Worm (Caenorhabditis elegans) whole organism, L3 larva: ENCODE measurements around the gene srz-37.

Source experiments
- R02D3.7 ChIP-seq: fragments of 150-350 bp; optimal IDR thresholded peaks from 2 replicates; lab custom pipeline; 2014; ENCODE audit warnings: missing biosample characterization, missing genetic modification characterization
- ZK546.5 ChIP-seq: sonication (generic microtip); optimal IDR thresholded peaks from 2 replicates; lab custom pipeline; 2017; ENCODE audit warnings: missing biosample characterization, missing genetic modification characterization
- aly-2 ChIP-seq: fragments of 150-350 bp; optimal IDR thresholded peaks from 2 replicates; lab custom pipeline; 2014; ENCODE audit warnings: missing biosample characterization, missing genetic modification characterization
- ama-1 ChIP-seq: fragments of 150-350 bp; optimal IDR thresholded peaks from 2 replicates; lab custom pipeline; 2018
- ceh-28 ChIP-seq: fragments of 150-350 bp; optimal IDR thresholded peaks from 2 replicates; lab custom pipeline; 2014; ENCODE audit warnings: missing biosample characterization, missing genetic modification reagents, missing genetic modification characterization
- daf-12 ChIP-seq: fragments of 150-350 bp; optimal IDR thresholded peaks from 2 replicates; lab custom pipeline; 2014; ENCODE audit warnings: missing biosample characterization, missing genetic modification reagents, missing genetic modification characterization
- egl-27 ChIP-seq: sonication (generic microtip); optimal IDR thresholded peaks from 4 replicates; lab custom pipeline; 2017; ENCODE audit warnings: missing biosample characterization, missing genetic modification reagents, missing genetic modification characterization
- egl-5 ChIP-seq: fragments of 150-350 bp; optimal IDR thresholded peaks from 2 replicates; lab custom pipeline; 2017; ENCODE audit warnings: missing biosample characterization, missing genetic modification reagents, missing genetic modification characterization, inconsistent platforms
- elt-1 ChIP-seq: fragments of 150-350 bp; optimal IDR thresholded peaks from 2 replicates; lab custom pipeline; 2014; ENCODE audit warnings: missing biosample characterization, missing genetic modification characterization
- elt-2 ChIP-seq: sonication (generic microtip); optimal IDR thresholded peaks from 2 replicates; lab custom pipeline; 2016; ENCODE audit warnings: missing genetic modification reagents, mild to moderate bottlenecking, missing genetic modification characterization, missing compliant biosample characterization
- elt-3 ChIP-seq, 3 experiments: fragments of 150-350 bp in 1 of 3; sonication (generic microtip) in 2 of 3; optimal IDR thresholded peaks; 2 replicates in 2 of 3; 4 replicates in 1 of 3; lab custom pipeline; 2014 to 2017; ENCODE audit warnings: missing biosample characterization in 3 of 3, missing genetic modification characterization in 3 of 3
- eor-1 ChIP-seq, 2 experiments: fragments of 150-350 bp; optimal IDR thresholded peaks; 2 replicates each; lab custom pipeline; 2014 to 2018; ENCODE audit warnings: missing biosample characterization in 2 of 2, missing genetic modification characterization in 2 of 2
- fkh-10 ChIP-seq: sonication (generic microtip); optimal IDR thresholded peaks from 2 replicates; lab custom pipeline; 2017; ENCODE audit warnings: missing biosample characterization, missing genetic modification reagents, missing genetic modification characterization
- fkh-2 ChIP-seq: fragments of 150-350 bp; optimal IDR thresholded peaks from 2 replicates; lab custom pipeline; 2014; ENCODE audit warnings: missing biosample characterization, missing genetic modification reagents, missing genetic modification characterization
- fos-1 ChIP-seq: fragments of 150-350 bp; optimal IDR thresholded peaks from 2 replicates; lab custom pipeline; 2014; ENCODE audit warnings: missing biosample characterization, missing genetic modification characterization
- hmg-11 ChIP-seq: sonication (generic microtip); optimal IDR thresholded peaks from 2 replicates; lab custom pipeline; 2016; ENCODE audit warnings: missing genetic modification characterization, missing compliant biosample characterization
- jun-1 ChIP-seq: fragments of 150-350 bp; optimal IDR thresholded peaks from 2 replicates; lab custom pipeline; 2014; ENCODE audit warnings: missing biosample characterization, missing genetic modification reagents, missing genetic modification characterization
- lin-15B ChIP-seq: fragments of 150-350 bp; optimal IDR thresholded peaks from 2 replicates; lab custom pipeline; 2014; ENCODE audit warnings: missing biosample characterization, missing genetic modification characterization
- lin-39 ChIP-seq: fragments of 150-350 bp; optimal IDR thresholded peaks from 2 replicates; lab custom pipeline; 2018; ENCODE audit warnings: missing biosample characterization, missing genetic modification reagents, missing genetic modification characterization
- lsy-12 ChIP-seq: sonication (generic microtip); optimal IDR thresholded peaks from 2 replicates; lab custom pipeline; 2016; ENCODE audit warnings: mild to moderate bottlenecking, missing genetic modification characterization, missing compliant biosample characterization
- mdl-1 ChIP-seq: fragments of 150-350 bp; optimal IDR thresholded peaks from 2 replicates; lab custom pipeline; 2014; ENCODE audit warnings: missing biosample characterization, missing genetic modification characterization
- mml-1 ChIP-seq: fragments of 150-350 bp; sonication (generic microtip); optimal IDR thresholded peaks from 3 replicates; lab custom pipeline; 2014; ENCODE audit warnings: missing biosample characterization, missing genetic modification characterization
- nfya-1 ChIP-seq: sonication (generic microtip); optimal IDR thresholded peaks from 2 replicates; lab custom pipeline; 2017; ENCODE audit warnings: missing genetic modification characterization, mild to moderate bottlenecking, missing compliant biosample characterization, antibody characterized with exemption, moderate library complexity; ENCODE audit not compliant: insufficient read depth
- nhr-11 ChIP-seq: fragments of 150-350 bp; optimal IDR thresholded peaks from 2 replicates; lab custom pipeline; 2014; ENCODE audit warnings: missing biosample characterization, missing genetic modification characterization
- nhr-23 ChIP-seq: fragments of 150-350 bp; optimal IDR thresholded peaks from 2 replicates; lab custom pipeline; 2014; ENCODE audit warnings: missing biosample characterization, missing genetic modification reagents, missing genetic modification characterization
- nhr-25 ChIP-seq: sonication (generic microtip); optimal IDR thresholded peaks from 2 replicates; lab custom pipeline; 2017; ENCODE audit warnings: missing biosample characterization, missing genetic modification characterization
- nhr-28 ChIP-seq: fragments of 150-350 bp; optimal IDR thresholded peaks from 2 replicates; lab custom pipeline; 2014; ENCODE audit warnings: missing biosample characterization, missing genetic modification characterization
- nhr-67 ChIP-seq: fragments of 150-350 bp; optimal IDR thresholded peaks from 2 replicates; lab custom pipeline; 2014; ENCODE audit warnings: missing biosample characterization, missing genetic modification characterization
- nhr-76 ChIP-seq: fragments of 150-350 bp; sonication (generic microtip); optimal IDR thresholded peaks from 5 replicates; lab custom pipeline; 2014; ENCODE audit warnings: missing biosample characterization, missing genetic modification characterization
- nhr-77 ChIP-seq: fragments of 150-350 bp; optimal IDR thresholded peaks from 2 replicates; lab custom pipeline; 2014; ENCODE audit warnings: missing biosample characterization, missing genetic modification characterization
- pha-4 ChIP-seq: fragments of 150-350 bp; optimal IDR thresholded peaks from 2 replicates; lab custom pipeline; 2014; ENCODE audit warnings: missing biosample characterization, missing genetic modification reagents, missing genetic modification characterization
- sea-2 ChIP-seq: fragments of 150-350 bp; sonication (generic microtip); optimal IDR thresholded peaks from 4 replicates; lab custom pipeline; 2014; ENCODE audit warnings: missing biosample characterization, missing genetic modification reagents, missing genetic modification characterization
- skn-1 ChIP-seq: fragments of 150-350 bp; optimal IDR thresholded peaks from 2 replicates; lab custom pipeline; 2014; ENCODE audit warnings: missing biosample characterization, missing genetic modification characterization
- unc-62 ChIP-seq: fragments of 150-350 bp; sonication (generic microtip); optimal IDR thresholded peaks from 4 replicates; lab custom pipeline; 2014; ENCODE audit warnings: missing biosample characterization, missing genetic modification reagents, missing genetic modification characterization
- zag-1 ChIP-seq: fragments of 150-350 bp; optimal IDR thresholded peaks from 2 replicates; lab custom pipeline; 2014; ENCODE audit warnings: missing biosample characterization, missing genetic modification characterization
- ztf-4 ChIP-seq: fragments of 150-350 bp; optimal IDR thresholded peaks from 2 replicates; lab custom pipeline; 2014; ENCODE audit warnings: missing biosample characterization, missing genetic modification characterization

The srz-37 gene

DNA sequence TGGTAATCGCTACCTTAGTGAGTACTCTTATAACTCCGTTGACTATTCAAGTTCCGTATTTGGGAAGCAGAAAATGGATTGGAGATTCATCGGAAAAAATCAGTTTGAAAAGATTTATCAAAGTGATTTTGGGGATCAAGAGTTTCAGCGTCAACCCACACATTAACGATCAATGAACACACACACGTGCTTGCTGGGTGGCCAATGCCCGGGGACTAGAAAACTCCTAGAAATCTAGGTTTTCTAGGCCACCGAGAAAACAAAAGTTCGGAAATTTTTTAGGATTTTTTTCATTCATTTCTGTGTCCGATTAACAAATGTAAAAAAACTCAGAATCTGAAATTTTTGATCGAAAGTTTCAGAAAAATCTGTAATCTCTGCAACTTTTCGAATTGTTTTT lies 24.3 kb upstream of the srz-37 start:
- TF ChIP-seq pha-4 (tag; lab: Kevin White, UChicago) (peak; percentile 6), elt-2 (tag; lab: Kevin White, UChicago) (no peak)

DNA sequence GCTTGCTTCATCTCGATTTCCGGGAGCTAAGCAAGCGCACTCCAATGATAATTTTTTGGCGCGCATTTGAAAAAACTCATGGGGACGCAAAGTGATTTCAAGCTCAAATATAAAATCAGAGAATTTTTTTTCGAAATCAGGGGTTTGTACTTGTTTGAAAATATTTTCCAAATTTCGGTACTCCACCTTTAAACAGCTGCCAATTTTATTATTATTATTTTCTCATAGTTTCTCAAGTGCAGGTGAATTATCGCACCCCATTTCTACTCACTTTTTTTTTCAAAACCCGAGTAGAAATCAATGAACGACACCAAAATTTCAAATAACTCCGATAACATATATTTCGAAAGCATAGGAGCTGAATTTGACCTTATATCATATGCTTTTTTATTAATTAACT lies 22.5 kb upstream of the srz-37 start, which contains the start of gene srz-83:
Gene srz-83 (plus strand): TSS at position 301 of the 400 bp plus-strand sequence.
- TF ChIP-seq daf-12 (no peak), hmg-11 (tag; lab: Kevin White, UChicago) (no peak), nhr-11 (no peak), nhr-28 (no peak), zag-1 (tag; lab: Kevin White, UChicago) (no peak), lin-39 (tag; lab: Kevin White, UChicago) (no peak), mml-1 (tag; lab: Kevin White, UChicago) (no peak)

DNA sequence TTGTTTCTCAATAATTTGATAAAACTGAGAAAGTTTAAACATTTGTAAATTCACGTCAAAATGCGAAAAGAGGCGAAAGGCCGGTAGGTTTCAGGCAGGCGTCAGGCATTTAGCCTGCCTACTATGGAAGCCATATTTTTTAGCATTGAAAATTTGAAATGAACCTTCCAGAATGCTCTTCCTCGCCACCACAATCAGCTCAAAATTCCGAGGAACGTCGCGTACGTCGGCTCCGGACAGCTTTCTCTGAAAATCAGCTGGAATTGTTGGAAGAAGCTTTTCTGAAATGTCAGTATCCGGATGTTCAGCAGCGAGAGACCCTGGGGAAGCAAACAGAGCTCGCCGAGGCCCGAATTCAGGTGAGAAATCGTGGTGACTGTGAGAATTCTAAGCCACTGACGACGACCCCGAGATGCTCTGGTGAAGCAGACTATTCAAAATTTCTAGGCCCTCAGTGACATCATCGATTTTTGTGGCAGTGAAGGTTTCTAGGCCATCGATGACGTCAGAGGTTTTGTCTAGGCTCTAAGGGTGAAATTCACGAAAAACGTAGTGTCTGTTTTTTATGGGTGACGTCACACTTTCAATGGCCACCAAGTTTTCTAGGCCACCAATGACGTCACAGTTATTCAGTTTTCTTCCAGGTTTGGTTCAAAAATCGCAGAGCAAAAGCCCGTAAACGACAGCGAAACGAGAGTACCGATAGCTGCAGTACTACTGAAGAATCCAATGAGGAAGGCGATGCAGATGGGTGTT lies 20.5 kb upstream of the srz-37 start:
- no peak for TF ChIP-seq eor-1 (tag; optimal IDR thresholded peaks at IDR 0.05; lab: Kevin White, UChicago)
- TF ChIP-seq fos-1 = no peak
- TF ChIP-seq mml-1 (tag; lab: Kevin White, UChicago) = no peak
- TF ChIP-seq nhr-23 (tag; lab: Kevin White, UChicago) = no peak
- TF ChIP-seq ZK546.5 (tag; lab: Kevin White, UChicago) = no peak
- TF ChIP-seq mdl-1 (tag; lab: Kevin White, UChicago) = no peak
- TF ChIP-seq sea-2 (GFP tag; lab: Kevin White, UChicago) = no peak
- TF ChIP-seq nhr-76 (tag; lab: Kevin White, UChicago) = no peak
- no peak for TF ChIP-seq fkh-10 (GFP tag; lab: Kevin White, UChicago)
- no peak for TF ChIP-seq egl-27
- TF ChIP-seq nhr-28 = no peak
- no peak for TF ChIP-seq pha-4 (tag; lab: Kevin White, UChicago)
- no peak for TF ChIP-seq egl-5
- no peak for TF ChIP-seq hmg-11 (tag; lab: Kevin White, UChicago)
- TF ChIP-seq ceh-28 (tag; lab: Kevin White, UChicago) = no peak
- TF ChIP-seq nhr-11 = no peak
- TF ChIP-seq aly-2 (tag; lab: Kevin White, UChicago) = no peak
- TF ChIP-seq nfya-1 (tag; lab: Kevin White, UChicago) = no peak
- TF ChIP-seq nhr-67 (tag; lab: Kevin White, UChicago) = no peak
- TF ChIP-seq, all 47 proteins: peak for 0

DNA sequence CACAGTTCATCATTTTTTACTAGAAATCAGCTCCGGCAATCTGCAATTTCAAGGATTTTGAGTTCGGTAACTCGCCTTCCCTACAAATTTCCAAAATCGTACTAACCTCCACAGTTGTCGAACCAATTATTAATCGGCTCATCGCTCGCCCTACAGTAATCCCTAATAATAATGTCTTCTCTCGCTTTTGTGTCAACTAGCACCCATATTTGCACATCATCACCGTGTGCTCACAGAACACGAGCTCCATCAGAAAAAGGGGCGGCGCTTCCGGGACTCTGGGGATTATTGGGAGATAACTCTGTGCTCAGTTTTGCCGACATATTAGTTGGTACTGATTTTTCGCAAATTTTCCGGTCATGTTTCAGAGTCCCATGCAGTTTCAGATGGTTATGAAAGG lies 16.2 kb upstream of the srz-37 start, which contains the start of gene ceh-53:
Gene ceh-53 (plus strand): TSS at position 301 of the 400 bp plus-strand sequence.
- TF ChIP-seq egl-5 (no peak), nhr-25 (tag; lab: Kevin White, UChicago) (no peak), fkh-2 (tag; lab: Kevin White, UChicago) (no peak), eor-1 (tag; optimal IDR thresholded peaks at IDR 0.05; lab: Kevin White, UChicago) (no peak), ama-1 (lab: Kevin White, UChicago) (no peak), nhr-28 (no peak), elt-2 (tag; lab: Kevin White, UChicago) (no peak), nhr-77 (tag; lab: Kevin White, UChicago) (no peak), egl-27 (no peak), jun-1 (tag; lab: Kevin White, UChicago) (no peak), zag-1 (tag; lab: Kevin White, UChicago) (no peak), lsy-12 (no peak), skn-1 (tag; lab: Kevin White, UChicago) (no peak)

DNA sequence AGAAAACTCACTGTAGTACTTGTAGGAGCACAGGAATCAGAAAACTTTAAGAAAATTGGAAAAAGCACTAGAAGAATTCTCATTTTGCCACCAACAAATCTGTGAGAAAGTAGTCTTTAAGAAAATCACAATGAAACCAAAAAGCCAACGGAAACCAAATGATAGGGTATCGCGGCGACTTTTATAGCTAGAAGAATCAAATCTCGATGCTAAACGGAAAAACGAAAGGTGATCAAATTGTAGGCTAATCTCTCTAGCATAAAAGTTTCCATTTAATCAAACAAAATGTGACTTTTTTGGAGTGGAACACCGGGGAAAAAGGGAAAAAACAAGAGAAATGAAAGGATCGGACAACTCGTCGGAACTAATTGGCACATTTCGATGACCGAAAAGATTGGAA lies 14.7 kb upstream of the srz-37 start, which contains the start of gene C09G12.17:
Gene C09G12.17 (minus strand): TSS at position 101 of the 400 bp plus-strand sequence.
- TF ChIP-seq nhr-76 (tag; lab: Kevin White, UChicago) = no peak
- TF ChIP-seq skn-1 (tag; lab: Kevin White, UChicago) = no peak
- no peak for TF ChIP-seq aly-2 (tag; lab: Kevin White, UChicago)
- TF ChIP-seq nhr-23 (tag; lab: Kevin White, UChicago) = no peak

DNA sequence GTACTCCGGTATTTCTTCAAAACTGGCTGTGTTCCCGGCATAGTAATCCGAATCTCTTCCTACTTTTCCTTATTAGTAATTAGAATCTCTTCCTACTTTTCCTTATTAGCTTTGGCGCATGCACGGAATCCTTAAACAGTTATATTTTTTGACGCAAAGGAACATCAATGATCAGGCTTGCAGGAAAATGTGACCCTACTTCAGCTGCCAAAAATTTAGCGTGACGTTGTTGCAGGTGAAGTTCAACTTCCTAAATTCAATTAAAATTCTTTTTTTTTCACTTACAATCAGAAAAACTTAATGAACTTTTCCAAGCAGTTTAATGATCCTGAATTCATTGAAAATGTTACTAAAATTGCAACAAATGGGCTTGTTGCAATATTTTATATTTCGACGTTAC lies 11.7 kb upstream of the srz-37 start, which contains the start of gene srz-79:
Gene srz-79 (plus strand): TSS at position 301 of the 400 bp plus-strand sequence.
- no peak for TF ChIP-seq elt-3 (tag; optimal IDR thresholded peaks at IDR 0.05; lab: Kevin White, UChicago)
- TF ChIP-seq ztf-4 (tag; lab: Kevin White, UChicago) = no peak
- no peak for TF ChIP-seq nhr-76 (tag; lab: Kevin White, UChicago)
- TF ChIP-seq R02D3.7 = no peak
- TF ChIP-seq ama-1 (lab: Kevin White, UChicago) = no peak
- TF ChIP-seq elt-1 = no peak
- no peak for TF ChIP-seq egl-27
- no peak for TF ChIP-seq lsy-12
- TF ChIP-seq nhr-25 (tag; lab: Kevin White, UChicago) = no peak
- no peak for TF ChIP-seq fkh-10 (GFP tag; lab: Kevin White, UChicago)
- no peak for TF ChIP-seq zag-1 (tag; lab: Kevin White, UChicago)
- TF ChIP-seq nhr-67 (tag; lab: Kevin White, UChicago) = no peak
- TF ChIP-seq lin-15B (tag; lab: Kevin White, UChicago) = no peak
- TF ChIP-seq unc-62 (GFP tag; lab: Kevin White, UChicago) = no peak
- TF ChIP-seq, all 47 proteins: peak for 0
